Worm (Caenorhabditis elegans) whole organism, L2 larva: ENCODE data around the gene R02E12.5.
A peak's percentile ranks its signal among the peaks of the same experiment; 100 is the strongest.

Experiments used
- C34F6.9 ChIP-seq: fragments of 150-350 bp; optimal IDR thresholded peaks from 2 replicates; lab custom pipeline; 2014; ENCODE audit warnings: missing biosample characterization, missing genetic modification characterization
- F13H6.1 ChIP-seq: sonication (generic microtip); optimal IDR thresholded peaks from 2 replicates; lab custom pipeline; 2016; ENCODE audit warnings: missing genetic modification characterization, missing compliant biosample characterization
- R02D3.7 ChIP-seq: fragments of 150-350 bp; optimal IDR thresholded peaks from 2 replicates; lab custom pipeline; 2014; ENCODE audit warnings: missing biosample characterization, missing genetic modification characterization
- Y55F3AM.14 ChIP-seq: fragments of 200-800 bp; sonication (Bioruptor generic); optimal IDR thresholded peaks from 2 replicates; lab custom pipeline; 2018; ENCODE audit warnings: mild to moderate bottlenecking, missing genetic modification characterization, missing compliant biosample characterization
- ZK546.5 ChIP-seq: sonication (generic microtip); optimal IDR thresholded peaks from 2 replicates; lab custom pipeline; 2017; ENCODE audit warnings: missing biosample characterization, missing genetic modification characterization
- alr-1 ChIP-seq: fragments of 150-350 bp; optimal IDR thresholded peaks from 2 replicates; lab custom pipeline; 2014; ENCODE audit warnings: missing biosample characterization, missing genetic modification characterization
- aly-2 ChIP-seq: fragments of 150-350 bp; optimal IDR thresholded peaks from 2 replicates; lab custom pipeline; 2014; ENCODE audit warnings: missing biosample characterization, missing genetic modification characterization
- ama-1 ChIP-seq: fragments of 150-350 bp; optimal IDR thresholded peaks from 2 replicates; lab custom pipeline; 2018; ENCODE audit warnings: inconsistent platforms
- blmp-1 ChIP-seq: sonication (generic microtip); optimal IDR thresholded peaks from 2 replicates; lab custom pipeline; 2017; ENCODE audit warnings: missing genetic modification characterization, mild to moderate bottlenecking, missing compliant biosample characterization, antibody characterized with exemption, moderate library complexity; ENCODE audit not compliant: insufficient read depth
- ceh-82 ChIP-seq: fragments of 150-350 bp; optimal IDR thresholded peaks from 2 replicates; lab custom pipeline; 2014; ENCODE audit warnings: missing biosample characterization, missing genetic modification characterization
- crh-2 ChIP-seq: sonication (generic microtip); optimal IDR thresholded peaks from 2 replicates; lab custom pipeline; 2017; ENCODE audit warnings: missing biosample characterization, missing genetic modification characterization
- dmd-4 ChIP-seq: sonication (generic microtip); optimal IDR thresholded peaks from 2 replicates; lab custom pipeline; 2017; ENCODE audit warnings: missing biosample characterization, missing genetic modification characterization
- egl-27 ChIP-seq: sonication (generic microtip); optimal IDR thresholded peaks from 3 replicates; lab custom pipeline; 2017; ENCODE audit warnings: missing biosample characterization, missing genetic modification reagents, missing genetic modification characterization
- elt-1 ChIP-seq: fragments of 150-350 bp; optimal IDR thresholded peaks from 2 replicates; lab custom pipeline; 2014; ENCODE audit warnings: missing biosample characterization, missing genetic modification characterization
- fos-1 ChIP-seq: fragments of 150-350 bp; optimal IDR thresholded peaks from 2 replicates; lab custom pipeline; 2014; ENCODE audit warnings: missing biosample characterization, missing genetic modification characterization
- gmeb-1 ChIP-seq: fragments of 150-350 bp; optimal IDR thresholded peaks from 2 replicates; lab custom pipeline; 2014; ENCODE audit warnings: missing biosample characterization, missing genetic modification characterization
- lin-11 ChIP-seq: fragments of 150-350 bp; sonication (generic microtip); optimal IDR thresholded peaks from 2 replicates; lab custom pipeline; 2014; ENCODE audit warnings: missing biosample characterization, missing genetic modification characterization, inconsistent platforms, mixed read lengths
- lin-13 ChIP-seq: fragments of 150-350 bp; optimal IDR thresholded peaks from 2 replicates; lab custom pipeline; 2014; ENCODE audit warnings: missing biosample characterization, missing genetic modification reagents, missing genetic modification characterization
- lin-39 ChIP-seq: fragments of 150-350 bp; optimal IDR thresholded peaks from 2 replicates; lab custom pipeline; 2014; ENCODE audit warnings: missing biosample characterization, missing genetic modification reagents, missing genetic modification characterization
- lsy-2 ChIP-seq, 2 experiments: fragments of 150-350 bp in 1 of 2; sonication (generic microtip) in 1 of 2; optimal IDR thresholded peaks; 2 replicates each; lab custom pipeline; 2014 to 2017; ENCODE audit warnings: missing biosample characterization in 2 of 2, missing genetic modification characterization in 2 of 2
- mab-5 ChIP-seq: fragments of 150-350 bp; optimal IDR thresholded peaks from 2 replicates; lab custom pipeline; 2014; ENCODE audit warnings: missing biosample characterization, missing genetic modification characterization
- mbf-1 ChIP-seq: sonication (generic microtip); optimal IDR thresholded peaks from 2 replicates; lab custom pipeline; 2017; ENCODE audit warnings: missing biosample characterization, missing genetic modification characterization
- mdl-1 ChIP-seq, 2 experiments: fragments of 150-350 bp in 1 of 2; sonication (generic microtip) in 1 of 2; optimal IDR thresholded peaks; 2 replicates each; lab custom pipeline; 2017; ENCODE audit warnings: missing biosample characterization in 2 of 2, missing genetic modification characterization in 2 of 2
- nhr-10 ChIP-seq: sonication (generic microtip); optimal IDR thresholded peaks from 2 replicates; lab custom pipeline; 2017; ENCODE audit warnings: missing biosample characterization, missing genetic modification characterization
- nhr-12 ChIP-seq: fragments of 150-350 bp; optimal IDR thresholded peaks from 2 replicates; lab custom pipeline; 2014; ENCODE audit warnings: missing biosample characterization, missing genetic modification characterization
- nhr-21 ChIP-seq: fragments of 150-350 bp; optimal IDR thresholded peaks from 2 replicates; lab custom pipeline; 2014; ENCODE audit warnings: missing biosample characterization, missing genetic modification characterization
- nhr-237 ChIP-seq: fragments of 150-350 bp; optimal IDR thresholded peaks from 2 replicates; lab custom pipeline; 2014; ENCODE audit warnings: missing biosample characterization, missing genetic modification characterization
- nhr-25 ChIP-seq: fragments of 150-350 bp; sonication (generic microtip); optimal IDR thresholded peaks from 3 replicates; lab custom pipeline; 2014; ENCODE audit warnings: missing biosample characterization, missing genetic modification characterization
- nhr-6 ChIP-seq: fragments of 150-350 bp; optimal IDR thresholded peaks from 2 replicates; lab custom pipeline; 2014; ENCODE audit warnings: missing biosample characterization, missing genetic modification characterization
- nhr-77 ChIP-seq: fragments of 150-350 bp; optimal IDR thresholded peaks from 2 replicates; lab custom pipeline; 2014; ENCODE audit warnings: missing biosample characterization, missing genetic modification characterization
- peb-1 ChIP-seq: fragments of 150-350 bp; optimal IDR thresholded peaks from 2 replicates; lab custom pipeline; 2014; ENCODE audit warnings: missing biosample characterization, missing genetic modification characterization
- skn-1 ChIP-seq: sonication (generic microtip); optimal IDR thresholded peaks from 2 replicates; lab custom pipeline; 2017; ENCODE audit warnings: missing biosample characterization, missing genetic modification characterization
- sma-3 ChIP-seq: sonication (generic microtip); optimal IDR thresholded peaks from 2 replicates; lab custom pipeline; 2016; ENCODE audit warnings: missing genetic modification reagents, missing genetic modification characterization, missing compliant biosample characterization
- sma-9 ChIP-seq, 2 experiments: fragments of 150-350 bp in 1 of 2; sonication (generic microtip) in 1 of 2; optimal IDR thresholded peaks; 2 replicates each; lab custom pipeline; 2014 to 2016; ENCODE audit warnings: missing genetic modification characterization in 2 of 2, mild to moderate bottlenecking in 1 of 2, missing biosample characterization in 1 of 2, missing compliant biosample characterization in 1 of 2, missing genetic modification reagents in 1 of 2, moderate library complexity in 1 of 2
- snpc-4 ChIP-seq: fragments of 150-350 bp; optimal IDR thresholded peaks from 2 replicates; lab custom pipeline; 2014; ENCODE audit warnings: missing biosample characterization, missing genetic modification characterization
- unc-39 ChIP-seq: fragments of 150-350 bp; optimal IDR thresholded peaks from 2 replicates; lab custom pipeline; 2014; ENCODE audit warnings: missing biosample characterization, missing genetic modification characterization
- unc-55 ChIP-seq: fragments of 150-350 bp; sonication (generic microtip); optimal IDR thresholded peaks from 3 replicates; lab custom pipeline; 2014; ENCODE audit warnings: missing biosample characterization, missing genetic modification reagents, missing genetic modification characterization
- zag-1 ChIP-seq: fragments of 150-350 bp; optimal IDR thresholded peaks from 2 replicates; lab custom pipeline; 2014; ENCODE audit warnings: missing biosample characterization, missing genetic modification characterization
- ztf-1 ChIP-seq: fragments of 200-800 bp; sonication (Bioruptor generic); conservative IDR thresholded peaks from 2 replicates; pipeline ENCODE4 v1.3.6; 2022; ENCODE audit warnings: missing genetic modification characterization, missing compliant biosample characterization
- ztf-11 ChIP-seq: sonication (generic microtip); optimal IDR thresholded peaks from 2 replicates; lab custom pipeline; 2017; ENCODE audit warnings: missing biosample characterization, missing genetic modification characterization

Gene R02E12.5

ce11 chrX:3959221-3959620, 37.9 kb upstream of the R02E12.5 start:
- TF ChIP-seq nhr-77 (tag; lab: Kevin White, UChicago) (no peak), nhr-6 (tag; lab: Kevin White, UChicago) (no peak), ama-1 (lab: Kevin White, UChicago) (no peak), unc-39 (no peak), egl-27 (no peak), nhr-10 (tag; lab: Kevin White, UChicago) (no peak), nhr-21 (tag; lab: Kevin White, UChicago) (no peak), ztf-1 (GFP tag; lab: Robert Waterston, UW) (no peak), dmd-4 (tag; lab: Kevin White, UChicago) (no peak), sma-9 (GFP tag; optimal IDR thresholded peaks at IDR 0.05; lab: Kevin White, UChicago) (no peak), sma-9 (tag; optimal IDR thresholded peaks at IDR 0.05; lab: Kevin White, UChicago) (no peak), ZK546.5 (no peak), lin-13 (GFP tag; lab: Kevin White, UChicago) (no peak), Y55F3AM.14 (GFP tag; lab: Kevin White, UChicago) (no peak), mbf-1 (tag; lab: Kevin White, UChicago) (no peak), peb-1 (tag; lab: Kevin White, UChicago) (no peak), blmp-1 (tag; lab: Kevin White, UChicago) (no peak), aly-2 (tag; lab: Kevin White, UChicago) (no peak)

- TF ChIP-seq zag-1 (tag; lab: Kevin White, UChicago) (no peak), unc-55 (GFP tag; lab: Kevin White, UChicago) (peak; percentile 16), ztf-11 (tag; lab: Kevin White, UChicago) (no peak), fos-1 (tag; lab: Kevin White, UChicago) (no peak)
Observed at ce11 chrX:3960345-3960744, 36.8 kb upstream of the R02E12.5 start.

- no peak for TF ChIP-seq snpc-4 (tag; lab: Kevin White, UChicago)
- no peak for TF ChIP-seq elt-1 (tag; lab: Kevin White, UChicago)
- no peak for TF ChIP-seq sma-3
- TF ChIP-seq lin-11 (tag; lab: Kevin White, UChicago): no peak
- TF ChIP-seq C34F6.9 (tag; lab: Kevin White, UChicago): no peak
- TF ChIP-seq nhr-237 (tag; lab: Kevin White, UChicago): no peak
- TF ChIP-seq lin-39 (tag; lab: Kevin White, UChicago): no peak
- TF ChIP-seq skn-1 (tag; lab: Kevin White, UChicago): no peak
- TF ChIP-seq nhr-6 (tag; lab: Kevin White, UChicago): no peak
- TF ChIP-seq mab-5: no peak
- no peak for TF ChIP-seq aly-2 (tag; lab: Kevin White, UChicago)
- TF ChIP-seq nhr-77 (tag; lab: Kevin White, UChicago): no peak
- TF ChIP-seq lin-13 (GFP tag; lab: Kevin White, UChicago): no peak
- TF ChIP-seq crh-2 (tag; lab: Kevin White, UChicago): no peak
Observed at ce11 chrX:3966332-3966731, 30.8 kb upstream of the R02E12.5 start, which contains the start of gene C16B8.2. Gene C16B8.2, minus strand, starts transcription at chrX:3966432.

- no peak for TF ChIP-seq skn-1 (tag; lab: Kevin White, UChicago)
- TF ChIP-seq aly-2 (tag; lab: Kevin White, UChicago): no peak
- no peak for TF ChIP-seq ceh-82 (tag; lab: Kevin White, UChicago)
- no peak for TF ChIP-seq dmd-4 (tag; lab: Kevin White, UChicago)
- TF ChIP-seq mab-5: no peak
- TF ChIP-seq unc-55 (GFP tag; lab: Kevin White, UChicago): no peak
- TF ChIP-seq nhr-21 (tag; lab: Kevin White, UChicago): no peak
- TF ChIP-seq alr-1 (tag; lab: Kevin White, UChicago): no peak
- no peak for TF ChIP-seq lsy-2 (tag; optimal IDR thresholded peaks at IDR 0.05; lab: Kevin White, UChicago)
- peak; percentile 37 for TF ChIP-seq gmeb-1
- TF ChIP-seq fos-1 (tag; lab: Kevin White, UChicago): peak; percentile 67
- TF ChIP-seq ama-1 (lab: Kevin White, UChicago): no peak
- peak; percentile 61 for TF ChIP-seq crh-2 (tag; lab: Kevin White, UChicago)
- TF ChIP-seq lin-13 (GFP tag; lab: Kevin White, UChicago): no peak
- no peak for TF ChIP-seq nhr-10 (tag; lab: Kevin White, UChicago)
- peak; percentile 2 for TF ChIP-seq F13H6.1
- TF ChIP-seq ZK546.5: no peak
- TF ChIP-seq Y55F3AM.14 (GFP tag; lab: Kevin White, UChicago): no peak
- TF ChIP-seq lin-11 (tag; lab: Kevin White, UChicago): no peak
- TF ChIP-seq mdl-1 (tag; optimal IDR thresholded peaks at IDR 0.05; lab: Kevin White, UChicago): peak in 1 of 2 experiments; percentile 11
- no peak for TF ChIP-seq nhr-25 (tag; lab: Kevin White, UChicago)
- TF ChIP-seq nhr-12 (tag; lab: Kevin White, UChicago): no peak
- TF ChIP-seq snpc-4 (tag; lab: Kevin White, UChicago): no peak
- TF ChIP-seq nhr-237 (tag; lab: Kevin White, UChicago): no peak
- no peak for TF ChIP-seq ztf-1 (GFP tag; lab: Robert Waterston, UW)
- no peak for TF ChIP-seq R02D3.7 (tag; lab: Kevin White, UChicago)
- TF ChIP-seq elt-1 (tag; lab: Kevin White, UChicago): no peak
- TF ChIP-seq sma-9 (GFP tag; optimal IDR thresholded peaks at IDR 0.05; lab: Kevin White, UChicago): peak; percentile 27
- TF ChIP-seq sma-9 (tag; optimal IDR thresholded peaks at IDR 0.05; lab: Kevin White, UChicago): no peak
- no peak for TF ChIP-seq nhr-77 (tag; lab: Kevin White, UChicago)
Observed at ce11 chrX:3968209-3968960, 28.8 kb upstream of the R02E12.5 start, which contains the start of gene C16B8.3. Gene C16B8.3, minus strand, starts transcription at chrX:3968634.
